Fruit fly (Drosophila melanogaster): ENCODE data around the gene Ir92a.

Gene Ir92a

DNA sequence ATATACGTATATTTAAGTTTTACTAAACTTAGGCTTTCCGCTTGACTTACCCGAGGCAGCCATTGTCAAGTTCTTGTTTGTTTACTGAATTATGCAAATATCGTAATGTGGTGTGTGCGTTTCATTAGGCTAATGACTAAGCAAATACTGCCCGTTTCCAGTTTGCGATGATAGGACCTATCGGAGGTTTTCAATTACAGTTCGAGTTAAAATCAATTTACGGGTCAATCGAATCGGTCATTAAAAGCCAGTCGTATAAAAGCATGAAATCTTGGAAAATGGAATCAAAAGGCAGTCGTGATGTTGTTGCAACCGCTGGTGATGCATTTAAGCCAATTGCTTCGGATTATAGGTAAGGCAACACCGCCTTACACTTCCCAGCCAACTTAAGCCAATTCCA lies at the start of gene Ir92a:
TSS of gene Ir92a (plus strand) at position 301 of the 400 bp plus-strand sequence.
- no peak for TF ChIP-seq noc (tag; optimal IDR thresholded peaks at IDR 0.05)

DNA sequence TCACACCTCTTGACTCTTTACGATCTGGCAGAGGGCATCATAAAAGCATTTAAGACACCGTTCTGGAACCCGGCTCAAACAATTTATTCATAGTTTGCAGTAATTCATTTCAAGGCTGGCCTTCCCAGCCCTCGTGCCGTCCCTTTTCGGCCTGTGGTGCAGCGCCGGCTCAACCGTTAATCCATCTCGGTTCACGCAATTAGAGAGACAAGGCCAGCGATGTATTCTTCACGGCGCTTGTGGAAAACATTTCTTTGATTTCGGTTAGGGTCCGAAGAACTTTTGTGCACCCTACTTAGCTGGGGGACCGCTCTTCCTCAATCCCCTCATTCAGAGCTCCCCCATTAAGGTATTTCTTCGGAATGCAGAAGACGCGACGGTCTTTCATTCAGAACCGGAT lies 47.7 kb upstream of the Ir92a start:
- no peak for TF ChIP-seq noc (tag; optimal IDR thresholded peaks at IDR 0.05)

DNA sequence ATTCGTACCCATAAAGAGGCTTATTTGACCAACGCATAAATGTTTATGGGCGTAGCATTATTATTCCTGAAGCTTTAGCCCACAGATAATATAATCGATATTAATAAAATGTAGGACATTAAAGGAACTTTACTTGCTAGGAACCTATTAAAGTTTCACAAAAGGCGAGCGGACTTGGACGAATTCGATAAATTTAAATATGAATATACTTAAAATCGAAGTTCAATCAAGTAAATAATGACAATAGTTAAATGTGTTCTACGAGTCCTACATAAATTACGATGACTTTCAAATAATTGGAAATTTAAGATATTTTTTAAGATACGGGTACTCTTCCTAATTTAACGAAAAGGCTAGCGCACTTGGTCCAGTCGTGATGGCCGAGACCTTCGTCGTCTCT lies 47.2 kb upstream of the Ir92a start:
- no peak for TF ChIP-seq noc (tag; optimal IDR thresholded peaks at IDR 0.05)

DNA sequence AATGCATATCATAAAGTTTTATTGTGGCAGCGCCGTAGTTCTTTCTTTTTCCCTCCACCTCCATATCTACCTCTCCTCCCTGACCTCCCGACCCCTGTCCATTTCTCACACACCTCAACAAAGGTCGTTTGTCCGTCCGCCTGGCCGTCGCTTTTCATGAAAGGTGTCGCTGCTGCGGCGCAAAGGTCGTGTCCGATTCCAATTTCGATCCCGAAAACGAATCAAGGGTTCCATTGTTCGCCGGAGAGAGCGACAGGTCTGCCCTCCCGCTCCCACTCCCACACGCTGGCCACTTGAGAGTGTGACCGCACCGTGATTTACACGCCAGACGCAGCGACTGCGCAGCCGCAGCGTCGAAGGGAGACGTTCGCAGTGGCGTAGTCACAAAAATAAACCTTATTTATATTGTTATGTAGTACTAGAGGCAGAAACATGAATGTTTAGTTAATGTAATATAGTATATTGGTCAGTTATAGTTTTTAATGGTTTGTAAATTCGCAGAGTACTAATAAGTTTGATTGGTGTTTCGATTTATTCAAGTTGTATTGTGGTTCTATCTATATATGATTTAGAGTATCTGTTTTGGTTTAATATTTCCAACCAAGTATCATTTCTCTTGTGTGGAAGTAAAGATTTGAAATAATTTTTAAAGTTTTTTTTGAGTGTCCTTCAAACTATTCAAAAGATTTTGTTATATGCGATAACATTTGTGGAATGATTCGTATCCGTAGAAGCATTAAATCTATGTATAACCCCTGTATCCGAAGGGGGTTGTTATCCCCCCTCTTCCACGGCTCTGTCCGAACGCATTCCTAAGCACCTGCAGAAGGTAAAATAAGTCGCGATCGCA lies 46.5 kb upstream of the Ir92a start:
- no peak for TF ChIP-seq noc (tag; optimal IDR thresholded peaks at IDR 0.05)

DNA sequence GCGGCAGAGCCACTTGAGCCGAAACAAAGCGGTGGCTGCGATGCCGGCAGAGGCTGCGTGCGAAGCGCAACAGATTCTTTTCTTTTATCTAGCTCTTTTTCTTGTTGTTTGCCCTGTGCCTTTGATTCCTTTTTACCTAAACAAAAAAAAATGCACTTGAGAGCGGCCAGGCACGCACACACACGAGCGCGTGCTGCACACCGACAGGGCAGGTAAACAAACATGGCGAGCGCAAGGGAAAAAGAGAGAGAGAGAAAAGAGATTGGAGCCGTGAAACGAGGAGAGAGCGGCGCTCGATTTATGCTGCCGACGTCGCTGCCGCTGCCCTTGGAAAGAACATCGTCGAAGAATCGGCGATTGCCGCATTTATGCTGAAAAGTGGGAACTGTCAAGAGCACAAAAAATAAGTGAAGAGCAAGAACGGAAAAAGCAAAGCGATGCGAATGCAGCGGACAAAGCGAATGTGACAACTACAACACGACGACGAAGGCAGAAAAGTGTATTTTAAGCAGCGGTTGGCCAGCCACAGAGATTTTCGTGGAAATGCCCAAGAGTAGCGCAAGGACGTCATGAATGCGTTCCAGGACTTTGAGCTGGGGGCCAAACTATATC lies 45.8 kb upstream of the Ir92a start:
- TF ChIP-seq noc (tag; optimal IDR thresholded peaks at IDR 0.05), result no peak

DNA sequence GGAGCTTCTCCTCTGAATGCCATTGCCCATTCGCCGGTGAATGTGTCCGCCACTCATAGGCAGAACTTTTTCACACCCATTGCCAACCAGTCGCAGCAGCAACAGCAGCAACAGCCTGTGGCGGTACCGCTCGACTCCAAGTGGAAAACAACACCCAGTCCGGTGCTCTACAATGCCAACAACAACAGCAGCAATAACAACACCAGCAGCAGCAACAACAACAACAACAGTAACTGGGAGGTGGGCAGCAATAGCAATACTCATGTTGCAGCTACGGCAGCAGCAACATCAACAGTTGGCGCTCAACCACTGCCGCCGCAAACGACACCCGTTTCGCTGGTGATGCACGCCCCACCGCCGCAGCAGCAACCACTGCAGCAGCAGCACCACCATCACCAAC lies 45.1 kb upstream of the Ir92a start:
- no peak for TF ChIP-seq noc (tag; optimal IDR thresholded peaks at IDR 0.05)

DNA sequence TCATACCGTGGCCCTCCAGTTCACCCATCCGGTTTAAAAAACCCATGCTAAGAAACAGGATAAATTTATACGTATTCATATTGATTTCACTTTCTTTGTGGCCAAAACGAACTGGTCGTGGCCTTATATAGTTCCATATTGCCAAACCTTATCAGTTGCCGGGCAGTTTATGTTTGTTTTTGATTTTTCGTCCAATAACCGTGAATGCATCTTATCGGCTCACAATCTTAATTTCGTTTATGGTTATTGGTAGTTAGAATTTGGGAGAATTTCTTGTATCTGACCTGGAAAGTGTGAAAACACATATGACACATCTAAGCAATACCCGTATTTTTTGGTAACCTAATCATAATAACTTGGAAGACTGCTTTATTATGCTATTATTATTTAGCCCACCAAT lies 33.9 kb upstream of the Ir92a start, which contains the start of gene CG4367:
TSS of gene CG4367 (minus strand) at position 101 of the 400 bp plus-strand sequence.
- no peak for TF ChIP-seq noc (tag; optimal IDR thresholded peaks at IDR 0.05)

DNA sequence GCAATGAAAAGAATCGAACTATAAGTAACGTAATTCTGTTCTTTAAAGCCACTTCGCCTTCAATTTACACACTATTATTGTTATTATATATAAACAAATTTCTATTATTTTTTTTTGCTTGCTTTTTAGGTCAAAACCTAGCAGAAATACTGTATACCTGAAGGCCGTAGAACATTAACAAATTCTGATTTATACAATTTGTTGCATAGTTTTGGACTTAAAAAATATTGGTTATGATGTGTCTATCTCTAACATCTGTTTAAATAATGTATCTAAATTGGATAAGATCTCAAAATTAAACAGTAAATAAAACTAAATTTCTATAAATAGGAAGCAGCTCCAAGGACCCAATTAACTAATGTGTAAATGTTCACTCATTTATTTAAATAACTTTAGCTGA lies 32.9 kb upstream of the Ir92a start:
- no peak for TF ChIP-seq noc (tag; optimal IDR thresholded peaks at IDR 0.05)

DNA sequence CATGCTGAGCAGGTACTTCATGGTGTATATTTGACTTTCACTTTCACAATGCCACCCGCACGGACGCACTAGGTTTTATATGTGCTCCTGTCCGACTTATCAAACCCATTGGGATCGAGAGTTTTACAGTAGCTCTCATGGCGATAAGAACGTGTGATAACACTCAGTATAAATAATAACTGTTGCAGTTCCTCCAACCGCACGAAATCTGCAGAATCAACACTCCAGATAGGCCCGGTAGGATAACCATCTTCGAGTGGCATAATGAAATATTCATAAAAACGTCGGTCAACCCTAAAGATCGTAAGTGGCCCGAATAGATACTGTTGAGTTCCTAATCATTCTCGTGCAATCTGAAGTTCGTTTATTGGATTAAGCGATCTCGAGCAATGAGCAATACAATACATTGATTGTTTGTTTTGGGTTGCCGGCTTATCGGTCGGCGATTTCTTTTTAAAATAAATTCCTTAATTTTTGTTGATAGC lies 31.2 kb upstream of the Ir92a start, which contains the start of gene CG4362:
TSS of gene CG4362 (minus strand) at position 51 of the 485 bp plus-strand sequence.
- TF ChIP-seq noc (tag; optimal IDR thresholded peaks at IDR 0.05), result peak; percentile 98

DNA sequence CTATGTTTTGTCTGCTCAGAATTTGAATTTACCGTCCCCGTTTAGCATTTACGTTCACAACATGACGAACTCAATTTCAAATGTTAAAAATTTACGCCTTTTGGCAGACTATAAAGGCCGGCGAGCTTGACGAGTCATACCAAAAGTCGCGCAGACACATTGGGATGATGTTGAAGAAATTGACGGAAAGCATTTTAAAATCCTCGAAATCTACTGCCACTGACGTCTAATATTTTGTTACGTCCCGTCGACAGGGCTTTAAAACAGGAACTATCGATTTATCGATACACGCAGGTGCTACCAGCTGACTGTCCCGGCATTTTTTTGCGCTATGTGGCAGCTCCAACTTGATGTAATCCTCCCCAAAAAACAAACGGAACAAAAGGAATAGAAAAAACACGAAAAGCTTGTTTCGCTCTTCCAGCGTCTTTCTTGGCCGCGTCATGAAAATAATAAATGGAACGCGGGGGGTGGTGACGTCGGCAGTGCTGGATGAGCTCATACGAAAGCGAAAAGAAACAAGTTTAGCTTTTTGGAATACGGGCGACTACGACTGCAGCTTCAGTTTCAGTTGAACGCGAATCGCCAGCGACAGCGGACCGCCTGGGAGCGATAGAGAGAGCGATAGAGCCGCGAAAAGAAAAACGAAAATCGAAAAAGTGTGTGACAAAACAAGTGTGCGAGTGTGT lies 29.7 kb upstream of the Ir92a start, which contains the start of gene Orp8:
TSS of gene Orp8 (plus strand) at position 373 of the 689 bp plus-strand sequence.
- peak; percentile 48 for TF ChIP-seq noc (tag; optimal IDR thresholded peaks at IDR 0.05)

DNA sequence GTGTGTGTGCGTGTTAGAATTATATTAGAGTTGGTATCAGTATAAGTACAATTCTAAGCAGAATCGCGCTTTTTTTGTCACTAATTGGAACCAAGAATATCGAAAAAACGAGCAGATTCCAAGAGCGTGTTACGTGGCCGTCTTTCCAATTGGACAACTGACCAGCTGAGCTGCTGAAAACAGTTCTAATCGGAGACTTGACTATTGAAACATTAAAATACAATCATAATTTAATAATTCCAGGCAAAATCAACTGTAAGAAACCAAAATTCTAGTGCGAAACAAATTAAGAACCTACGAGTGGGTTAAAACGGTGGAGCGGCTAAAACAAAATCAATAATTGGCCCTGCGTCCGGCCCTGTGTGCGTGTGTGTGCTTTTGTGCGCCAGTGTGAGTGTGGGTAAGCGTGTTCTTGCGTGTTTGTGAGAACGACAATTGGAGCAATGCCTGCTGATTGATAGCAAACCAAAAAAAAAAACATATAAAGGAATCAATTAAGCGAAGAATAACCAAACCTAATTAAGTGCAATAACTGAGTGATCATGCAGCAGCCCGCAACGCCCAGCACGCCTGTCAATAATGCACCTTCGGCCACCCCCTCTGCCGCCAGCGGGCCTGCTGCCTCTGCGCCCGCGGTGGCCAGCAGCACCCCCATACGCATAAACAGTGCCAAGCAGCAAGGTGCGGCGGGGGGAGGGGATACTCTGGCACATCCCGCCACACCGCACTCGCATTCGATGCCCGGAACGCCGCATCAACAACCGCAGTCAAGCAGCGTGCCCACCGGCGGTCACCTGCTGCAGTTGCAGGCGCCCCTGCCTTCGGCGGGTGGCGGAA lies 28.9 kb upstream of the Ir92a start:
- no peak for TF ChIP-seq noc (tag; optimal IDR thresholded peaks at IDR 0.05)

DNA sequence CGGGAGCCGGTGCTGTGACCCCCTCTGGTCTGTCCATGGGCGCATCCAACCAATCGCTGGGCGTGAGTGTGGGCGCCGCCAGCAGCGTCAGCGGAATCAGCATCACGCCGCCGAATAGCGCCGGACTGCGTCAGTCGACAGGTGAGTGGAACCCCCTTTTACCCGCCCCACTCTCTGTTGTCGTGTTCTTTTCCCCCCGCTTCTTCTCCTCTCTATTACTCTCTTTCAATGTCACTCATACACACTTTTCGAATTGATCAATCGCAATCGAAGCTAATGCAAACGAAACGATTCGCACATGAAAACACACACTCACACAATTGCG lies 28.3 kb upstream of the Ir92a start:
- TF ChIP-seq noc (tag; optimal IDR thresholded peaks at IDR 0.05), result no peak

DNA sequence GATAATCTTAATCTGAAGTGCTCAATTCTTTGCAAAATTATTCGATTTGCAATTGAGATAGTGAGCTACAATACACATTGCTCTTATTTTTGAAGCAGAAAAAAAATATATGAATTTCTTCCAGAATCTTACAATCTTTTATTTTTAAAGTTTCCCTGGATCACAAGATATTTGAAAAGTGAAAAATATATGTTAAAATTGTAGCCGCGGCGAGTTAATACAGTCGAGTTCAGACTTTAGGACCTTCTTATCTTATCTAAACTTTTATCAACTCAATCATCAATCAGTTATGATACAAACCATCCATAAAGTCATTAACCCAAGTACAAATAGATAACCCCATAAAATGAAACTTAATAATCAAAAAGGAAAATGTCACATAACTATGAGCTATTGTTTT lies 27.9 kb upstream of the Ir92a start:
- peak; percentile 60 for TF ChIP-seq noc (tag; optimal IDR thresholded peaks at IDR 0.05)

DNA sequence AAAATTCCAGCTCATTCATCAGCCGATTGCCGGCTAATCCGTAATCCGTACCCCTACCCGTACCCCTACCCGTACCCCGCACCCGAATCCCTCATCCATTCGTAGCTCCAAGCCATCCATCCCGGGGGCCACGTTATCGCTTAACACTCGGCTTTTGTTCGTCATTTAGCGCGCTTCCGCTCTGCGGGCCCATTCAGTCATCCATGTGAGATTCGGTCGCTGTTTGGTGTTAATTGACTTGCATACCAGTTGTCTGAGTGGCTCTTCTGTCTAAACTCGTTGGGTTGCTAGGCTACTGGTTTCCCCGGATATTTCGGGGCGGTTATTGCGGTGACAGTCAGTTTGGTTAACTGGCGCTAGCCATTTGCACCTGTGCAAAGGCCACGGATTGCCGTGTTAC lies 27.4 kb upstream of the Ir92a start:
- no peak for TF ChIP-seq noc (tag; optimal IDR thresholded peaks at IDR 0.05)

DNA sequence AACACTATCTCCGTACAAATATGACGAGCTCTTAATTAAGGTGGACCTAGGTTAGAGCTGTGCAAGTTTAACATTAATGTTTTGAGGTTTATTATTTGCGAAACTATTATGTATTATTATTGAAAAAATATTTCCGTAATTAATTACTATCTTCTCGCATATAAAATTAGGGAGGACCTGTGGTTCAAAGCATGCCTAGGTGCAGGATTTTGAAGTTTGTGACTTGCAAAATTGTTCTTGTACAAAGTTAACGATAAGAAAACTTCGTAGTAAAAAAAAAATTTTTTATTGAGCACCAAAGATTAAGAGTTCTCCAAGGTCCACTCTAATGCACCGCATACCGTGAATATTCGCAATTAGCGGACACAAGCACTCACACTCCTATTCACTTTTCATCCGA lies 25.9 kb upstream of the Ir92a start:
- TF ChIP-seq noc (tag; optimal IDR thresholded peaks at IDR 0.05), result peak; percentile 95

DNA sequence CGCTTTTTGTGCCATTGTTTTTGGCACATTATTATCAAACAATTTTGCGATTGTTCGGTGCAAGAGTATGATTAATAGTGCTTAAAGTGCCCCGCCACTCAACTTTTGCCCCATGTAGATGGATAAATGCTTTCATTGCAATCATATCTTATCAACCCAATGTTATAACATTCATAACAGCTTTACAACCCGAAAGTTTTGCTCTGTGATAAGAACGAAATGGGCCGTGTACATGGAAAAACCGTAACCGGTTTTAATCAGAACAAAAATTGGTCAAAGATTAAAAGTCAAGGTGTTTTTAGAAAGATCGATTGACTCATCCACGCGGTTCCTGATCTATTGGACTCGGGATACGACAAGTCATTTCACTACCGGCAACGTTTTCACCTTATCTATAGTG lies 22.2 kb upstream of the Ir92a start:
- peak; percentile 18 for TF ChIP-seq noc (tag; optimal IDR thresholded peaks at IDR 0.05)
